Worm (Caenorhabditis elegans): ENCODE data around the gene Y45G5AM.4.

The Y45G5AM.4 gene

ce11 chrV:4162922-4163321 is at the start of gene Y45G5AM.4:
TSS of gene Y45G5AM.4 (plus strand) at chrV:4163222.
- TF ChIP-seq unc-62 (GFP tag; optimal IDR thresholded peaks at IDR 0.05), result no peak

- TF ChIP-seq unc-62 (GFP tag; optimal IDR thresholded peaks at IDR 0.05), result no peak
Measured at ce11 chrV:4114627-4115026, 48.4 kb upstream of the Y45G5AM.4 start, which contains the start of gene srw-133. TSS of gene srw-133 (minus strand) at chrV:4114727.

DNA sequence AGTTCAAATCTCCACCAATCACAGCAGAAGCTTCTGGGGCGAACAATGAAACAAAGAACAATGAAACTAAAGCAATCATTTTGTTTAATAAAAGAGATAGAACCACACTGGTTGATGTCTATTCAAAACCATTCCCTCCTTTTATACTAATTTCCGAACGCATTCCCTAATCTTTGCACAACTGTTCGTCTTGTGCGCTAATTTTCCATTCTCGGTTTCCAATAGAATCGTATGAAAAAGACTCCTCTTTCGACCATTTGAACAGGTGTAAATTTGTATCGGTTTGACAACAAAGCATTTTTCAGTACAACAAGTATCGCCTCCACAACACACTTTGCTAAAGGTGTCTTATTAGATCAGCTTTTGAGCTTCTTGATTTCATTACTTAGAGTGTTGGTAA is 47.0 kb upstream of the Y45G5AM.4 start, which contains the start of gene T05B4.8:
TSS of gene T05B4.8 (minus strand) at position 101 of the 400 bp plus-strand sequence.
- no peak for TF ChIP-seq unc-62 (GFP tag; optimal IDR thresholded peaks at IDR 0.05)

DNA sequence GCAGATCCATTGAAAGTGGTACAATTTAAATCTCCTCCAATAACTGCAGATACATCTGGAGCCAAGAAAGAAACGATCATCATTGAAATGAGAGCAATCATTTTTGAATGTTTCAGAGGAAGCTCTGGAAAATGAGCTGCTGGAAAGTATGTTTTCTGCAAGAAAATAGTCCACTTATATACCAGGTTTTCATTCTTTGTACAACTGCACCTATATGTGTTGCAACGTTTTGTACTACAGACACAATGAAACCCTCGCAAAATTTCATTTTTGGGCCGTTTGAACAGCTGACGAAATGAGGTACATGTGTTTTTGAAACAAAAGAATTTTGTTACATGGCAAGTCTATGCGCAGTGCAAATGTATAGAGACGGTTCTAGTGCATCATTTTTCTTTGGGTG is 44.7 kb upstream of the Y45G5AM.4 start, which contains the start of gene T05B4.9:
TSS of gene T05B4.9 (minus strand) at position 101 of the 400 bp plus-strand sequence.
- no peak for TF ChIP-seq unc-62 (GFP tag; optimal IDR thresholded peaks at IDR 0.05)

ce11 chrV:4120629-4121028 is 42.4 kb upstream of the Y45G5AM.4 start, which contains the start of gene T05B4.10:
TSS of gene T05B4.10 (minus strand) at chrV:4120729.
- TF ChIP-seq unc-62 (GFP tag; optimal IDR thresholded peaks at IDR 0.05), result no peak

DNA sequence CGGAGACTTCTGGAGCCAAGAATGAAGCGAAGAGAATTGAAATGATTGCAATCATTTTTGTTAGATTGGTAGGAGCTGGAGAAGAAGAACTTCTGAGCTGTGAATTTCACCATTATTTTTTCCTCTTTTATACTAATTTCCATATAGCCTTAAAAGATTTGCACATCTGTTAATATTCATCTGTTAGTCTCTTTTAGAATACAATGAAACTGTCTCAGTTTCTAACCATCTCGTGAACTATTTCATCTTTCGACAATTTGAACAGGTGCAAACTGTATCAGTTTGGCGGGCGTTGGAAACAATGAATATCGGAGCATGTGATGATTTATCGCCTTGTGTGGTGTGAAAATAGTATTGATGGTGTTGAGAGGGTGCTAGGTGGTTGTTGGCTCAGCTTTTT is 40.6 kb upstream of the Y45G5AM.4 start, which contains the start of gene phat-5:
TSS of gene phat-5 (minus strand) at position 101 of the 400 bp plus-strand sequence.
- TF ChIP-seq unc-62 (GFP tag; optimal IDR thresholded peaks at IDR 0.05), result no peak

DNA sequence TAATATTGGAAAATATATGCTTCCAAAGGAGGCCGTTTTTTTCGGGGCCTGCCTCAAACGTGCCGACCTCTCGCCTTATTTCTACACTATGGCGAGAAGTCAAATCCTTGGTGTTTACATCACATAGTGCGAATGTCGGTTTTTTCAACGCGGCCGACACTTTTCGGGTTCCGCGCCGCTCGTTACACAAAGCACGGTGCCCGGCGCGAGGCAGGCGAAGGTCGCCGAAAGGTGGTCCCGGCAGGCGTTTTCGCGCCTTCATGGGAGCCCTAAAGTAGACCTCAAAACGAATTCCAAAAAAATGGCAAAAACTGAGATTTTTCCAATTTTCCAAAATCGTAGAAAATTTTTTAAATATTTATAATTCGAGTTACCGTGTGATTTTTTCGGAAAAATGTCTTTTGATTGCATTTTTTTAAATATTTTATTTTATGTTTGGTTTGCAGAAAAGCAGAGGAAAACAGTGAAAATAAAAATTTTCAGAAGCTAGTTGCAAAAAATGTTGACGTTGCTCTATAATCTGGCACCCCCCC is 37.4 kb upstream of the Y45G5AM.4 start, which contains the start of gene T05B4.12:
TSS of gene T05B4.12 (minus strand) at position 483 of the 533 bp plus-strand sequence.
- TF ChIP-seq unc-62 (GFP tag; optimal IDR thresholded peaks at IDR 0.05), result no peak

DNA sequence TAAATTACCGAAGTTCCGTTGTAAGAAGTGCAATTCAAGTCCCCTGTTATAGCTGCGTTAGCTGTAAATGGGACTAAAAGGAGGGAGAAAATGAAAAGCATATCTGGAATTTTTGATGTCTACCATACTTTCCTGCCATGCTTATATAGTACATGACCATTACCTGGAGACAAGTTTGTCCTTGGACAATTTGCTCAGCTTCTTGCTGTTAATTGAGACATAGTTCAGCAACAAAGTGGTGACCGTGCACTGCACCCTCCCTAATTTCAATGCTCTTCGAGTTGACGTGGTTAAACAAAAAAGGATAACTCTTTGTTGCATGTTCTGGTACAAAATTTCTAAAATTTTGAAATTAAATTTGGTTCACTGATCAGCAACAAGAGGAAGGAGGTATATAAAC is 35.6 kb upstream of the Y45G5AM.4 start, which contains the start of gene T05B4.13:
TSS of gene T05B4.13 (minus strand) at position 101 of the 400 bp plus-strand sequence.
- no peak for TF ChIP-seq unc-62 (GFP tag; optimal IDR thresholded peaks at IDR 0.05)

DNA sequence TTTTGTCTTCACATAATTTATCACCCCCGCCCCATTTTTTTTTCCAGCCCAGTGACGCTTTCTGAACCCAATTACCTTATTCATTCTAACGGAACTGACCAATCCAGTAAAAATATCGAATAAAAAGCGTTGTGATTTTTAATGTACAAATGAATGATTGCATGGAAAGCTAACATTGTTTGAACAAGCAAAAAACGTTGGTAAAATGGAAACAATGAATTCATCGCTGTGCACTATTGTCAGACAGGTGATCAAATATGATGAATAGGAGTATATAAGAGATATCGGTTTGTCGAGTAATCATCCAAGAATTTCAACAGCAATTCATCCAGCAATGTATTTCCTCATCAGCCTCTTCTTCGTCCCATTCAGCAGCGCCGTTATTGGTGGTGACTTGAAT is 33.4 kb upstream of the Y45G5AM.4 start, which contains the start of gene phat-4:
TSS of gene phat-4 (plus strand) at position 301 of the 400 bp plus-strand sequence.
- no peak for TF ChIP-seq unc-62 (GFP tag; optimal IDR thresholded peaks at IDR 0.05)

ce11 chrV:4131471-4131939 is 31.5 kb upstream of the Y45G5AM.4 start, which contains the start of gene nhr-57:
TSS of gene nhr-57 (plus strand) at chrV:4131889.
- no peak for TF ChIP-seq unc-62 (GFP tag; optimal IDR thresholded peaks at IDR 0.05)

ce11 chrV:4134728-4135127 is 28.3 kb upstream of the Y45G5AM.4 start, which contains the start of gene lgc-1:
TSS of gene lgc-1 (plus strand) at chrV:4135028.
- no peak for TF ChIP-seq unc-62 (GFP tag; optimal IDR thresholded peaks at IDR 0.05)

ce11 chrV:4138688-4139087 is 24.3 kb upstream of the Y45G5AM.4 start, which contains the start of gene lgc-29:
TSS of gene lgc-29 (plus strand) at chrV:4138988.
- no peak for TF ChIP-seq unc-62 (GFP tag; optimal IDR thresholded peaks at IDR 0.05)

DNA sequence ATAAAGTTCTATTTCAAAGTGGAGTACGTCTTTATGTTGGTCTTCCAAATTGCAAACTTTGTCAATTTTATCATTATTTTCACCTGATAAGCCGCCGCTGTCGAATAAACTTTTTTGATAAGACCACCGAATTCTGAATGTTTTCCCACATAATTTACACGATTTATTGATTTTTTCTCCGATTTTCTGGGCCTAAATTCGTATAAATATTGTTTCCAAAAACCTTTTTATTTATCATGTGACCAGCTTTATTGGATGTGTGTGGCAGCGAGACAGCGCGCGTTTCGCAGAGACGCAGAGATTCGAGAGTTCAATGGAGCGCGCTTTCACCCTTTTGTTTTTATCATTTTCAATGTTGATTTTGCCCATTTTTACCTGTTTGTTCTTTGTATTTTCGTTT is 20.0 kb upstream of the Y45G5AM.4 start:
- TF ChIP-seq unc-62 (GFP tag; optimal IDR thresholded peaks at IDR 0.05), result no peak

DNA sequence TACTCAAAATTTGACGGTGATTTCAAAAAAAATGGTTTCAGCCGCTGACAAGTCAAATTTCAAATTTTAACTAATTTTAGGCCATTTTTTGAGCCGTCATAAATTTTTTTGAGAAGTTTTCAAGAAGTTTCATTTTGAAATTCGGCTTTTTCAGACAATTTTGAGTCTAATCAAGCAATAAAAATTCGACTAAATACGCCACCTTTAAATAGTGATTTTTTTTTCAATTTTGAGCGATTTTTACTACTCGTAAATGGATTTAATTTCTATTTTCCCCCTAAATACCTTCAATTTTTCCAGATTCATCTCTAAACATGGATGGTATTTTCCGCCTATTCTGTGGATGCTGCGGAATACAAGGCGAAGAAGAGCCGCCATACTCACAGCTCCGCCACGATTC is 18.8 kb upstream of the Y45G5AM.4 start, which contains the start of gene Y45G5AL.1:
TSS of gene Y45G5AL.1 (plus strand) at position 301 of the 400 bp plus-strand sequence.
- no peak for TF ChIP-seq unc-62 (GFP tag; optimal IDR thresholded peaks at IDR 0.05)

ce11 chrV:4151400-4151799 is 11.6 kb upstream of the Y45G5AM.4 start:
- TF ChIP-seq unc-62 (GFP tag; optimal IDR thresholded peaks at IDR 0.05), result no peak

- no peak for TF ChIP-seq unc-62 (GFP tag; optimal IDR thresholded peaks at IDR 0.05)
Measured at ce11 chrV:4152200-4152599, 10.8 kb upstream of the Y45G5AM.4 start, which contains the start of gene Y45G5AM.6. TSS of gene Y45G5AM.6 (minus strand) at chrV:4152300.

- no peak for TF ChIP-seq unc-62 (GFP tag; optimal IDR thresholded peaks at IDR 0.05)
Measured at ce11 chrV:4157291-4157690, 5.7 kb upstream of the Y45G5AM.4 start.
